Worm (Caenorhabditis elegans) whole organism, L4 larva: ENCODE data around the gene ZC84.7.
A peak's percentile ranks its signal among the peaks of the same experiment; 100 is the strongest.

Experiments used
- ZK546.5 ChIP-seq, 2 experiments: sonication (generic microtip); optimal IDR thresholded peaks; 2 replicates each; lab custom pipeline; 2017; ENCODE audit warnings: missing biosample characterization in 2 of 2, missing genetic modification characterization in 2 of 2
- egl-27 ChIP-seq: sonication (generic microtip); optimal IDR thresholded peaks from 3 replicates; lab custom pipeline; 2017; ENCODE audit warnings: missing biosample characterization, missing genetic modification reagents, missing genetic modification characterization
- lsy-2 ChIP-seq, 2 experiments: fragments of 150-350 bp in 1 of 2; sonication (generic microtip) in 1 of 2; optimal IDR thresholded peaks; 2 replicates each; lab custom pipeline; 2014 to 2017; ENCODE audit warnings: missing biosample characterization in 2 of 2, missing genetic modification characterization in 2 of 2
- pha-4 ChIP-seq, 2 experiments: fragments of 150-350 bp in 1 of 2; fragments of 200-800 bp in 1 of 2; sonication (Bioruptor generic) in 1 of 2; IDR thresholded peaks in 1 of 2; optimal IDR thresholded peaks in 1 of 2; 2 replicates each; pipeline versions ENCODE4 v1.3.6 to Lab custom; 2014 to 2022; ENCODE audit warnings: missing genetic modification characterization in 2 of 2, missing genetic modification reagents in 2 of 2, missing biosample characterization in 1 of 2, missing compliant biosample characterization in 1 of 2
- snpc-4 ChIP-seq: fragments of 150-350 bp; optimal IDR thresholded peaks from 2 replicates; lab custom pipeline; 2014; ENCODE audit warnings: missing biosample characterization, missing genetic modification characterization
- tag-97 ChIP-seq: fragments of 200-800 bp; sonication (Bioruptor generic); IDR thresholded peaks from 2 replicates; pipeline ENCODE4 v1.3.6; 2022; ENCODE audit warnings: missing genetic modification characterization, missing compliant biosample characterization
- unc-130 ChIP-seq: sonication (generic microtip); optimal IDR thresholded peaks from 2 replicates; lab custom pipeline; 2016; ENCODE audit warnings: missing genetic modification reagents, missing genetic modification characterization, missing compliant biosample characterization
- unc-62 ChIP-seq, 3 experiments: fragments of 150-350 bp in 1 of 3; sonication (generic microtip); optimal IDR thresholded peaks in 2 of 3; peaks in 1 of 3; 1 replicate in 1 of 3; 2 replicates in 2 of 3; lab custom pipeline; 2014 to 2017; ENCODE audit warnings: missing biosample characterization in 3 of 3, missing genetic modification characterization in 3 of 3, missing genetic modification reagents in 3 of 3, missing genotype in 1 of 3

ce11 chrIII:9228722-9229121 is 42.9 kb downstream of the ZC84.7 start, which contains the start of gene rnr-1:
- TF ChIP-seq pha-4 (GFP tag; IDR thresholded peaks at IDR 0.05; lab: Robert Waterston, UW) (no peak), pha-4 (tag; optimal IDR thresholded peaks at IDR 0.05; lab: Kevin White, UChicago) (no peak), snpc-4 (tag; lab: Kevin White, UChicago) (no peak), unc-130 (no peak), lsy-2 (tag; optimal IDR thresholded peaks at IDR 0.05; lab: Kevin White, UChicago) (peak in 1 of 2 experiments; percentile 59), egl-27 (no peak), ZK546.5 (tag; optimal IDR thresholded peaks at IDR 0.05; lab: Kevin White, UChicago) (no peak), unc-62 (GFP tag; optimal IDR thresholded peaks at IDR 0.05 in 1 of 2; lab: Kevin White, UChicago) (no peak), unc-62 (tag; optimal IDR thresholded peaks at IDR 0.05; lab: Kevin White, UChicago) (no peak), tag-97 (GFP tag; lab: Robert Waterston, UW) (no peak)
